Worm (Caenorhabditis elegans) whole organism, L4/young adult: Measurements from ENCODE around the gene flp-23.

Source experiments
- W03F9.2 ChIP-seq: fragments of 150-350 bp; optimal IDR thresholded peaks from 2 replicates; lab custom pipeline; 2014; ENCODE audit warnings: missing biosample characterization, missing genetic modification characterization
- him-1 ChIP-seq: sonication (generic microtip); optimal IDR thresholded peaks from 2 replicates; lab custom pipeline; 2016; ENCODE audit warnings: missing genotype, missing genetic modification reagents, missing genetic modification characterization, missing compliant biosample characterization

- TF ChIP-seq W03F9.2 (no peak), him-1 (tag; lab: Kevin White, UChicago) (no peak)
Measured at ce11 chrIII:8685590-8686240, 35.1 kb downstream of the flp-23 start.
